Fruit fly (Drosophila melanogaster): ENCODE data around the gene CG16986.

- TF ChIP-seq psq (optimal IDR thresholded peaks at IDR 0.05) (no peak), h (optimal IDR thresholded peaks at IDR 0.05) (no peak), ttk (optimal IDR thresholded peaks at IDR 0.05) (no peak), insv (optimal IDR thresholded peaks at IDR 0.05) (no peak)
Observed at dm6 chr3L:2583537-2583870, 16.6 kb upstream of the CG16986 start.
